Worm (Caenorhabditis elegans) whole organism, early embryonic: ENCODE measurements around the gene denn-4.

ENCODE experiments used
- B0310.2 ChIP-seq: sonication (generic microtip); optimal IDR thresholded peaks from 2 replicates; lab custom pipeline; 2016; ENCODE audit warnings: mild to moderate bottlenecking, missing genetic modification characterization, missing compliant biosample characterization
- F13C5.2 ChIP-seq: sonication (generic microtip); optimal IDR thresholded peaks from 2 replicates; lab custom pipeline; 2017; ENCODE audit warnings: mild to moderate bottlenecking, missing genetic modification characterization, inconsistent platforms, missing compliant biosample characterization
- aly-1 ChIP-seq: sonication (generic microtip); optimal IDR thresholded peaks from 2 replicates; lab custom pipeline; 2016; ENCODE audit warnings: missing genetic modification characterization, missing compliant biosample characterization
- ama-1 ChIP-seq: fragments of 150-350 bp; optimal IDR thresholded peaks from 2 replicates; lab custom pipeline; 2014
- ceh-13 ChIP-seq: fragments of 200-800 bp; sonication (Bioruptor generic); optimal IDR thresholded peaks from 2 replicates; lab custom pipeline; 2018; ENCODE audit warnings: mild to moderate bottlenecking, missing genetic modification characterization, missing compliant biosample characterization
- ceh-36 ChIP-seq: sonication (generic microtip); optimal IDR thresholded peaks from 2 replicates; lab custom pipeline; 2016; ENCODE audit warnings: missing genetic modification characterization, inconsistent platforms, missing compliant biosample characterization
- ets-7 ChIP-seq: sonication (generic microtip); optimal IDR thresholded peaks from 2 replicates; lab custom pipeline; 2016; ENCODE audit warnings: missing genotype, missing genetic modification characterization, missing compliant biosample characterization
- flt-1 ChIP-seq: fragments of 200-800 bp; sonication (Bioruptor generic); IDR thresholded peaks from 2 replicates; pipeline ENCODE4 v1.3.6; 2022; ENCODE audit warnings: missing genetic modification characterization, missing compliant biosample characterization
- hmbx-1 ChIP-seq: sonication (generic microtip); optimal IDR thresholded peaks from 2 replicates; lab custom pipeline; 2016; ENCODE audit warnings: mild to moderate bottlenecking, missing genetic modification characterization, missing compliant biosample characterization
- hmg-4 ChIP-seq: fragments of 200-800 bp; sonication (Bioruptor generic); optimal IDR thresholded peaks from 2 replicates; lab custom pipeline; 2018; ENCODE audit warnings: mild to moderate bottlenecking, missing genetic modification characterization, missing compliant biosample characterization
- hnd-1 ChIP-seq: sonication (generic microtip); optimal IDR thresholded peaks from 2 replicates; lab custom pipeline; 2016; ENCODE audit warnings: missing genetic modification characterization, missing compliant biosample characterization
- pes-1 ChIP-seq: fragments of 200-800 bp; sonication (Bioruptor generic); IDR thresholded peaks from 2 replicates; pipeline ENCODE4 v1.3.6; 2022; ENCODE audit warnings: missing genetic modification reagents, missing genetic modification characterization, missing compliant biosample characterization
- scrt-1 ChIP-seq: fragments of 200-800 bp; sonication (Bioruptor generic); IDR thresholded peaks from 2 replicates; pipeline ENCODE4 v1.3.6; 2022; ENCODE audit warnings: missing genetic modification characterization, missing compliant biosample characterization
- sea-1 ChIP-seq: fragments of 200-800 bp; sonication (Bioruptor generic); conservative IDR thresholded peaks from 2 replicates; pipeline ENCODE4 v1.3.6; 2022; ENCODE audit warnings: missing genetic modification characterization, missing compliant biosample characterization
- tbx-11 ChIP-seq: fragments of 200-800 bp; sonication (Bioruptor generic); IDR thresholded peaks from 2 replicates; pipeline ENCODE4 v1.3.6; 2022; ENCODE audit warnings: missing genetic modification characterization, missing compliant biosample characterization
- tbx-37 ChIP-seq: fragments of 200-800 bp; sonication (Bioruptor generic); conservative IDR thresholded peaks from 2 replicates; pipeline ENCODE4 v1.3.6; 2022; ENCODE audit warnings: missing genetic modification reagents, missing genetic modification characterization, missing compliant biosample characterization
- tra-4 ChIP-seq: sonication (generic microtip); optimal IDR thresholded peaks from 2 replicates; lab custom pipeline; 2017; ENCODE audit warnings: missing genetic modification characterization, missing compliant biosample characterization

Gene denn-4

ce11 chrIV:1973372-1973771 lies 49.6 kb downstream of the denn-4 start, which contains the start of gene Y76B12C.3:
TSS of gene Y76B12C.3 (plus strand) at chrIV:1973705.
- TF ChIP-seq F13C5.2 (tag; lab: Kevin White, UChicago), result peak; percentile 2
- no peak for TF ChIP-seq sea-1 (GFP tag; lab: Robert Waterston, UW)
- TF ChIP-seq ama-1 (lab: Kevin White, UChicago), result no peak
- TF ChIP-seq ceh-13 (GFP tag; lab: Kevin White, UChicago), result no peak

ce11 chrIV:1975594-1975993 lies 51.8 kb downstream of the denn-4 start:
- TF ChIP-seq hnd-1, result no peak
- TF ChIP-seq pes-1 (GFP tag; lab: Robert Waterston, UW), result no peak
- TF ChIP-seq F13C5.2 (tag; lab: Kevin White, UChicago), result no peak
- no peak for TF ChIP-seq flt-1 (GFP tag; lab: Robert Waterston, UW)

ce11 chrIV:1979782-1980181 lies 56.0 kb downstream of the denn-4 start, which contains the start of gene Y76B12C.8:
TSS of gene Y76B12C.8 (plus strand) at chrIV:1979988.
- TF ChIP-seq ets-7, result no peak
- TF ChIP-seq hmg-4, result no peak
- TF ChIP-seq tbx-37, result no peak
- no peak for TF ChIP-seq hmbx-1 (tag; lab: Kevin White, UChicago)
- no peak for TF ChIP-seq B0310.2 (tag; lab: Kevin White, UChicago)
- TF ChIP-seq tbx-11 (GFP tag; lab: Robert Waterston, UW), result no peak
- no peak for TF ChIP-seq sea-1 (GFP tag; lab: Robert Waterston, UW)
- TF ChIP-seq F13C5.2 (tag; lab: Kevin White, UChicago), result no peak
- no peak for TF ChIP-seq ceh-36 (tag; lab: Kevin White, UChicago)
- no peak for TF ChIP-seq tra-4 (tag; lab: Kevin White, UChicago)
- no peak for TF ChIP-seq flt-1 (GFP tag; lab: Robert Waterston, UW)
- TF ChIP-seq pes-1 (GFP tag; lab: Robert Waterston, UW), result no peak
- no peak for TF ChIP-seq ama-1 (lab: Kevin White, UChicago)
- TF ChIP-seq scrt-1, result no peak
- no peak for TF ChIP-seq ceh-13 (GFP tag; lab: Kevin White, UChicago)
- TF ChIP-seq aly-1 (tag; lab: Kevin White, UChicago), result no peak
- TF ChIP-seq hnd-1, result no peak

- TF ChIP-seq hmg-4 (peak; percentile 57), sea-1 (GFP tag; lab: Robert Waterston, UW) (0 out of 2 replicates have a peak, but pooled peaks have one; percentile 57), tbx-37 (0 out of 2 replicates have a peak, but pooled peaks have one; percentile 22), tbx-11 (GFP tag; lab: Robert Waterston, UW) (peak; percentile 71), ets-7 (peak; percentile 18), ceh-13 (GFP tag; lab: Kevin White, UChicago) (peak; percentile 27), scrt-1 (peak; percentile 62), F13C5.2 (tag; lab: Kevin White, UChicago) (peak; percentile 72), pes-1 (GFP tag; lab: Robert Waterston, UW) (peak; percentile 61; the same call in 1 of the 2 replicates), ama-1 (lab: Kevin White, UChicago) (no peak), aly-1 (tag; lab: Kevin White, UChicago) (peak; percentile 64), hmbx-1 (tag; lab: Kevin White, UChicago) (no peak), flt-1 (GFP tag; lab: Robert Waterston, UW) (0 out of 2 replicates have a peak, but pooled peaks have one; percentile 45), tra-4 (tag; lab: Kevin White, UChicago) (no peak), ceh-36 (tag; lab: Kevin White, UChicago) (peak; percentile 41)
Measured at ce11 chrIV:1980961-1981446, 57.2 kb downstream of the denn-4 start, which contains the start of gene Y76B12C.6. TSS of gene Y76B12C.6 (plus strand) at chrIV:1981396.

- TF ChIP-seq tbx-11 (GFP tag; lab: Robert Waterston, UW), result no peak
- no peak for TF ChIP-seq ceh-36 (tag; lab: Kevin White, UChicago)
- TF ChIP-seq B0310.2 (tag; lab: Kevin White, UChicago), result no peak
- no peak for TF ChIP-seq pes-1 (GFP tag; lab: Robert Waterston, UW)
- no peak for TF ChIP-seq sea-1 (GFP tag; lab: Robert Waterston, UW)
Measured at ce11 chrIV:1990843-1991339, 67.1 kb downstream of the denn-4 start.

ce11 chrIV:1992789-1993188 lies 69.0 kb downstream of the denn-4 start, which contains the start of gene xpc-1:
TSS of gene xpc-1 (plus strand) at chrIV:1993089.
- TF ChIP-seq ama-1 (lab: Kevin White, UChicago), result no peak
- no peak for TF ChIP-seq ets-7
- TF ChIP-seq flt-1 (GFP tag; lab: Robert Waterston, UW), result no peak
- no peak for TF ChIP-seq hnd-1
- TF ChIP-seq hmg-4, result no peak
- TF ChIP-seq tbx-11 (GFP tag; lab: Robert Waterston, UW), result no peak
- no peak for TF ChIP-seq sea-1 (GFP tag; lab: Robert Waterston, UW)
- TF ChIP-seq F13C5.2 (tag; lab: Kevin White, UChicago), result no peak
- TF ChIP-seq B0310.2 (tag; lab: Kevin White, UChicago), result no peak
- TF ChIP-seq hmbx-1 (tag; lab: Kevin White, UChicago), result no peak
